Worm (Caenorhabditis elegans): ENCODE measurements around the gene K08E7.4.

- TF ChIP-seq mdl-1 (tag; optimal IDR thresholded peaks at IDR 0.05) (no peak), tbx-2 (tag; optimal IDR thresholded peaks at IDR 0.05) (no peak), zag-1 (tag; optimal IDR thresholded peaks at IDR 0.05) (no peak), R02D3.7 (tag; optimal IDR thresholded peaks at IDR 0.05) (no peak), nhr-77 (tag; optimal IDR thresholded peaks at IDR 0.05) (no peak), pqm-1 (tag; optimal IDR thresholded peaks at IDR 0.05) (no peak), fos-1 (tag; optimal IDR thresholded peaks at IDR 0.05) (no peak), unc-39 (tag; optimal IDR thresholded peaks at IDR 0.05) (no peak), nhr-12 (tag; optimal IDR thresholded peaks at IDR 0.05) (no peak)
Measured at ce11 chrIV:12542011-12542410, 28.9 kb downstream of the K08E7.4 start, which contains the start of gene ham-1.

All from whole organism, L3 larva.